Worm (Caenorhabditis elegans) whole organism, L2 larva: ENCODE measurements around the gene sgk-1.

Experiments used
- F13H6.1 ChIP-seq: sonication (generic microtip); optimal IDR thresholded peaks from 2 replicates; lab custom pipeline; 2016; ENCODE audit warnings: missing genetic modification characterization, missing compliant biosample characterization
- R02D3.7 ChIP-seq: fragments of 150-350 bp; optimal IDR thresholded peaks from 2 replicates; lab custom pipeline; 2014; ENCODE audit warnings: missing biosample characterization, missing genetic modification characterization
- Y55F3AM.14 ChIP-seq: fragments of 200-800 bp; sonication (Bioruptor generic); optimal IDR thresholded peaks from 2 replicates; lab custom pipeline; 2018; ENCODE audit warnings: mild to moderate bottlenecking, missing genetic modification characterization, missing compliant biosample characterization
- ZK546.5 ChIP-seq: sonication (generic microtip); optimal IDR thresholded peaks from 2 replicates; lab custom pipeline; 2017; ENCODE audit warnings: missing biosample characterization, missing genetic modification characterization
- alr-1 ChIP-seq: fragments of 150-350 bp; optimal IDR thresholded peaks from 2 replicates; lab custom pipeline; 2014; ENCODE audit warnings: missing biosample characterization, missing genetic modification characterization
- aly-2 ChIP-seq: fragments of 150-350 bp; optimal IDR thresholded peaks from 2 replicates; lab custom pipeline; 2014; ENCODE audit warnings: missing biosample characterization, missing genetic modification characterization
- ama-1 ChIP-seq: fragments of 150-350 bp; optimal IDR thresholded peaks from 2 replicates; lab custom pipeline; 2018; ENCODE audit warnings: inconsistent platforms
- blmp-1 ChIP-seq: sonication (generic microtip); optimal IDR thresholded peaks from 2 replicates; lab custom pipeline; 2017; ENCODE audit warnings: missing genetic modification characterization, mild to moderate bottlenecking, missing compliant biosample characterization, antibody characterized with exemption, moderate library complexity; ENCODE audit not compliant: insufficient read depth
- ceh-16 ChIP-seq: fragments of 150-350 bp; optimal IDR thresholded peaks from 2 replicates; lab custom pipeline; 2014; ENCODE audit warnings: missing biosample characterization, missing genetic modification characterization
- crh-2 ChIP-seq: sonication (generic microtip); optimal IDR thresholded peaks from 2 replicates; lab custom pipeline; 2017; ENCODE audit warnings: missing biosample characterization, missing genetic modification characterization
- dmd-4 ChIP-seq: sonication (generic microtip); optimal IDR thresholded peaks from 2 replicates; lab custom pipeline; 2017; ENCODE audit warnings: missing biosample characterization, missing genetic modification characterization
- egl-27 ChIP-seq: sonication (generic microtip); optimal IDR thresholded peaks from 3 replicates; lab custom pipeline; 2017; ENCODE audit warnings: missing biosample characterization, missing genetic modification reagents, missing genetic modification characterization
- elt-1 ChIP-seq: fragments of 150-350 bp; optimal IDR thresholded peaks from 2 replicates; lab custom pipeline; 2014; ENCODE audit warnings: missing biosample characterization, missing genetic modification characterization
- elt-3 ChIP-seq: sonication (generic microtip); optimal IDR thresholded peaks from 2 replicates; lab custom pipeline; 2017; ENCODE audit warnings: missing biosample characterization, missing genetic modification characterization
- fos-1 ChIP-seq: fragments of 150-350 bp; optimal IDR thresholded peaks from 2 replicates; lab custom pipeline; 2014; ENCODE audit warnings: missing biosample characterization, missing genetic modification characterization
- gmeb-1 ChIP-seq: fragments of 150-350 bp; optimal IDR thresholded peaks from 2 replicates; lab custom pipeline; 2014; ENCODE audit warnings: missing biosample characterization, missing genetic modification characterization
- lin-11 ChIP-seq: fragments of 150-350 bp; sonication (generic microtip); optimal IDR thresholded peaks from 2 replicates; lab custom pipeline; 2014; ENCODE audit warnings: missing biosample characterization, missing genetic modification characterization, inconsistent platforms, mixed read lengths
- lin-13 ChIP-seq: fragments of 150-350 bp; optimal IDR thresholded peaks from 2 replicates; lab custom pipeline; 2014; ENCODE audit warnings: missing biosample characterization, missing genetic modification reagents, missing genetic modification characterization
- lin-39 ChIP-seq: fragments of 150-350 bp; optimal IDR thresholded peaks from 2 replicates; lab custom pipeline; 2014; ENCODE audit warnings: missing biosample characterization, missing genetic modification reagents, missing genetic modification characterization
- lsy-2 ChIP-seq, 2 experiments: fragments of 150-350 bp in 1 of 2; sonication (generic microtip) in 1 of 2; optimal IDR thresholded peaks; 2 replicates each; lab custom pipeline; 2014 to 2017; ENCODE audit warnings: missing biosample characterization in 2 of 2, missing genetic modification characterization in 2 of 2
- mab-5 ChIP-seq: fragments of 150-350 bp; optimal IDR thresholded peaks from 2 replicates; lab custom pipeline; 2014; ENCODE audit warnings: missing biosample characterization, missing genetic modification characterization
- mdl-1 ChIP-seq, 2 experiments: fragments of 150-350 bp in 1 of 2; sonication (generic microtip) in 1 of 2; optimal IDR thresholded peaks; 2 replicates each; lab custom pipeline; 2017; ENCODE audit warnings: missing biosample characterization in 2 of 2, missing genetic modification characterization in 2 of 2
- nhr-10 ChIP-seq: sonication (generic microtip); optimal IDR thresholded peaks from 2 replicates; lab custom pipeline; 2017; ENCODE audit warnings: missing biosample characterization, missing genetic modification characterization
- nhr-11 ChIP-seq: fragments of 150-350 bp; optimal IDR thresholded peaks from 2 replicates; lab custom pipeline; 2014; ENCODE audit warnings: missing biosample characterization, missing genetic modification characterization
- nhr-12 ChIP-seq: fragments of 150-350 bp; optimal IDR thresholded peaks from 2 replicates; lab custom pipeline; 2014; ENCODE audit warnings: missing biosample characterization, missing genetic modification characterization
- nhr-129 ChIP-seq: fragments of 150-350 bp; optimal IDR thresholded peaks from 2 replicates; lab custom pipeline; 2014; ENCODE audit warnings: missing biosample characterization, missing genetic modification characterization
- nhr-21 ChIP-seq: fragments of 150-350 bp; optimal IDR thresholded peaks from 2 replicates; lab custom pipeline; 2014; ENCODE audit warnings: missing biosample characterization, missing genetic modification characterization
- nhr-23 ChIP-seq: fragments of 150-350 bp; optimal IDR thresholded peaks from 2 replicates; lab custom pipeline; 2014; ENCODE audit warnings: missing biosample characterization, missing genetic modification reagents, missing genetic modification characterization
- nhr-237 ChIP-seq: fragments of 150-350 bp; optimal IDR thresholded peaks from 2 replicates; lab custom pipeline; 2014; ENCODE audit warnings: missing biosample characterization, missing genetic modification characterization
- nhr-25 ChIP-seq: fragments of 150-350 bp; sonication (generic microtip); optimal IDR thresholded peaks from 3 replicates; lab custom pipeline; 2014; ENCODE audit warnings: missing biosample characterization, missing genetic modification characterization
- nhr-6 ChIP-seq: fragments of 150-350 bp; optimal IDR thresholded peaks from 2 replicates; lab custom pipeline; 2014; ENCODE audit warnings: missing biosample characterization, missing genetic modification characterization
- nhr-77 ChIP-seq: fragments of 150-350 bp; optimal IDR thresholded peaks from 2 replicates; lab custom pipeline; 2014; ENCODE audit warnings: missing biosample characterization, missing genetic modification characterization
- sem-4 ChIP-seq: fragments of 150-350 bp; optimal IDR thresholded peaks from 2 replicates; lab custom pipeline; 2014; ENCODE audit warnings: missing biosample characterization, missing genetic modification reagents, missing genetic modification characterization
- skn-1 ChIP-seq: sonication (generic microtip); optimal IDR thresholded peaks from 2 replicates; lab custom pipeline; 2017; ENCODE audit warnings: missing biosample characterization, missing genetic modification characterization
- sma-3 ChIP-seq: sonication (generic microtip); optimal IDR thresholded peaks from 2 replicates; lab custom pipeline; 2016; ENCODE audit warnings: missing genetic modification reagents, missing genetic modification characterization, missing compliant biosample characterization
- sma-9 ChIP-seq, 2 experiments: fragments of 150-350 bp in 1 of 2; sonication (generic microtip) in 1 of 2; optimal IDR thresholded peaks; 2 replicates each; lab custom pipeline; 2014 to 2016; ENCODE audit warnings: missing genetic modification characterization in 2 of 2, mild to moderate bottlenecking in 1 of 2, missing biosample characterization in 1 of 2, missing compliant biosample characterization in 1 of 2, missing genetic modification reagents in 1 of 2, moderate library complexity in 1 of 2
- snpc-4 ChIP-seq: fragments of 150-350 bp; optimal IDR thresholded peaks from 2 replicates; lab custom pipeline; 2014; ENCODE audit warnings: missing biosample characterization, missing genetic modification characterization
- unc-39 ChIP-seq: fragments of 150-350 bp; optimal IDR thresholded peaks from 2 replicates; lab custom pipeline; 2014; ENCODE audit warnings: missing biosample characterization, missing genetic modification characterization
- unc-55 ChIP-seq: fragments of 150-350 bp; sonication (generic microtip); optimal IDR thresholded peaks from 3 replicates; lab custom pipeline; 2014; ENCODE audit warnings: missing biosample characterization, missing genetic modification reagents, missing genetic modification characterization
- unc-62 ChIP-seq: fragments of 150-350 bp; optimal IDR thresholded peaks from 2 replicates; lab custom pipeline; 2014; ENCODE audit warnings: missing biosample characterization, missing genetic modification reagents, missing genetic modification characterization
- zag-1 ChIP-seq: fragments of 150-350 bp; optimal IDR thresholded peaks from 2 replicates; lab custom pipeline; 2014; ENCODE audit warnings: missing biosample characterization, missing genetic modification characterization
- ztf-1 ChIP-seq: fragments of 200-800 bp; sonication (Bioruptor generic); conservative IDR thresholded peaks from 2 replicates; pipeline ENCODE4 v1.3.6; 2022; ENCODE audit warnings: missing genetic modification characterization, missing compliant biosample characterization
- ztf-11 ChIP-seq: sonication (generic microtip); optimal IDR thresholded peaks from 2 replicates; lab custom pipeline; 2017; ENCODE audit warnings: missing biosample characterization, missing genetic modification characterization
- ztf-4 ChIP-seq: fragments of 150-350 bp; optimal IDR thresholded peaks from 2 replicates; lab custom pipeline; 2014; ENCODE audit warnings: missing biosample characterization, missing genetic modification characterization

Gene sgk-1

DNA sequence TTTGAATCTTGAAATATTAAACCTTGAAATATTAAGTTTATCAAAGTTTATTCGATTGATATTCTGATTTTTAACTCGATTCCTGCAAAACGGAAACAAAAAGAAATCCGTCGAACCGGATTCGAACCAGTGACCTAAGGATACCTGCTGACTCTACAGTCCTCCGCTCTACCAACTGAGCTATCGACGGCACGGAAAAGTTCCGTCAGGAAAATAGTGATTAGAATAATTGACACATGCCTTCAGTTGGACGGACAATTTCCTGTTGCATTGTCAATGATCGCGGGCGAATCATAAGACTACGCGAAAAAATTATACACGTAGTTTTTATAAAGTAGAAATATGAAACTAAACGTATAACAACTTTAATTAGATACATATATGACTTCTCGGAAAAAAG is 52.8 kb downstream of the sgk-1 start:
- TF ChIP-seq nhr-11 (tag; lab: Kevin White, UChicago) (no peak), ztf-4 (tag; lab: Kevin White, UChicago) (no peak), Y55F3AM.14 (GFP tag; lab: Kevin White, UChicago) (no peak), F13H6.1 (tag; lab: Kevin White, UChicago) (no peak), lin-13 (GFP tag; lab: Kevin White, UChicago) (no peak), aly-2 (tag; lab: Kevin White, UChicago) (no peak), nhr-12 (no peak)

ce11 chrX:16208667-16209066 is 53.3 kb downstream of the sgk-1 start:
- TF ChIP-seq ztf-11: no peak
- TF ChIP-seq lin-11 (tag; lab: Kevin White, UChicago): no peak
- TF ChIP-seq ama-1: no peak
- TF ChIP-seq lin-39 (tag; lab: Kevin White, UChicago): no peak
- TF ChIP-seq nhr-11 (tag; lab: Kevin White, UChicago): no peak
- no peak for TF ChIP-seq zag-1 (tag; lab: Kevin White, UChicago)
- TF ChIP-seq ceh-16 (tag; lab: Kevin White, UChicago): no peak
- no peak for TF ChIP-seq nhr-25 (tag; lab: Kevin White, UChicago)
- TF ChIP-seq F13H6.1 (tag; lab: Kevin White, UChicago): no peak
- TF ChIP-seq gmeb-1: no peak
- TF ChIP-seq crh-2 (tag; lab: Kevin White, UChicago): no peak

DNA sequence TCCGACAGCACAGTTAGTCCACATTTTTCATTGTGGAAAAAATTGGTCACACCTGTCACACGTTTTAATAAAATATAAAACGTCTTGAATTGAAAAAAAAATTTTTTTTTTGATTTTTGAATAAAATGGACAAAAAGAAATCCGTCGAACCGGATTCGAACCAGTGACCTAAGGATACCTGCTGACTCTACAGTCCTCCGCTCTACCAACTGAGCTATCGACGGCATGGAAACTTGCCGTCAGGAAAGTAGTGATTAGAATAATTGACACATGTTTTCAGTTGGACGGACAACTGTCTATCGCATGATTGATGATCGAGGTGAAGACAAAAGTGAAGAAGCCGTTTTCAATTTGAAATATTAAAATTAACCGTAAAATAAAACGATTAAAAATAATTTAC is 53.8 kb downstream of the sgk-1 start:
- TF ChIP-seq nhr-237 (tag; lab: Kevin White, UChicago) (no peak), mdl-1 (tag; optimal IDR thresholded peaks at IDR 0.05; lab: Kevin White, UChicago) (no peak), ama-1 (no peak), ceh-16 (tag; lab: Kevin White, UChicago) (no peak), skn-1 (no peak), sem-4 (tag; lab: Kevin White, UChicago) (no peak), nhr-10 (tag; lab: Kevin White, UChicago) (no peak), elt-1 (tag; lab: Kevin White, UChicago) (no peak), snpc-4 (tag; lab: Kevin White, UChicago) (no peak), R02D3.7 (tag; lab: Kevin White, UChicago) (no peak), alr-1 (tag; lab: Kevin White, UChicago) (no peak), lin-13 (GFP tag; lab: Kevin White, UChicago) (no peak)
- TF ChIP-seq, all 48 proteins: peak for 0

DNA sequence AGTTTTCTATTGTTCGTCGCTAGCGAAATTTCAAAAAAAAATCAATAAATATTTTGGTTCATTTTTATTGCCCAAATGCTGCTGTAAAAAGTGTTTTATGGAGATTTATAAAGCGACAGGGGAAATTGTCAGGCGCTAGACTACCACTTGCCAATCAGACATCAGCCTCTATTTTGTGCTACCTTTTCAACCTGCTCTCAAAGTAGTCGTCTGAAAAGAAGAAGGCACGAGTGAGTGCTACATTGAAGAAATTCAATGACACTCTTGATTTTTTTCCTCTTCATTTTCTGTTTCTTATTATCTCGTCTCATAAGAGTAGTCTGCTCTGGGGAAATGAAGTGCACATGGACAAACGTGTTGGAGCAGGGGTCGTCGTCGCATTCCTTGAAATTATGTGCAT is 56.0 kb downstream of the sgk-1 start:
- peak; percentile 86 for TF ChIP-seq crh-2 (tag; lab: Kevin White, UChicago)
- TF ChIP-seq ZK546.5 (tag; lab: Kevin White, UChicago): no peak
- TF ChIP-seq alr-1 (tag; lab: Kevin White, UChicago): no peak
- TF ChIP-seq nhr-12: no peak
- no peak for TF ChIP-seq nhr-23 (tag; lab: Kevin White, UChicago)
- TF ChIP-seq fos-1 (tag; lab: Kevin White, UChicago): peak; percentile 43
- no peak for TF ChIP-seq unc-39
- peak; percentile 79 for TF ChIP-seq sma-3 (GFP tag; lab: Kevin White, UChicago)
- peak; percentile 49 for TF ChIP-seq nhr-25 (tag; lab: Kevin White, UChicago)
- no peak for TF ChIP-seq blmp-1
- TF ChIP-seq mdl-1 (tag; optimal IDR thresholded peaks at IDR 0.05; lab: Kevin White, UChicago): peak in 1 of 2 experiments; percentile 5
- no peak for TF ChIP-seq unc-62 (GFP tag; lab: Kevin White, UChicago)
- TF ChIP-seq ztf-1 (GFP tag; lab: Robert Waterston, UW): no peak
- peak; percentile 34 for TF ChIP-seq lin-11 (tag; lab: Kevin White, UChicago)
- no peak for TF ChIP-seq skn-1
- TF ChIP-seq elt-3 (tag; lab: Kevin White, UChicago): no peak
- TF ChIP-seq nhr-21 (tag; lab: Kevin White, UChicago): peak; percentile 83
- peak; percentile 95 for TF ChIP-seq unc-55 (GFP tag; lab: Kevin White, UChicago)
- TF ChIP-seq R02D3.7 (tag; lab: Kevin White, UChicago): no peak
- peak; percentile 28 for TF ChIP-seq zag-1 (tag; lab: Kevin White, UChicago)
- TF ChIP-seq nhr-10 (tag; lab: Kevin White, UChicago): peak; percentile 66
- TF ChIP-seq snpc-4 (tag; lab: Kevin White, UChicago): peak; percentile 67
- TF ChIP-seq elt-1 (tag; lab: Kevin White, UChicago): no peak
- peak; percentile 66 for TF ChIP-seq egl-27 (tag; lab: Kevin White, UChicago)
- TF ChIP-seq lin-13 (GFP tag; lab: Kevin White, UChicago): peak; percentile 66
- peak; percentile 36 for TF ChIP-seq mab-5 (tag; lab: Kevin White, UChicago)
- peak; percentile 25 for TF ChIP-seq sma-9 (GFP tag; optimal IDR thresholded peaks at IDR 0.05; lab: Kevin White, UChicago)
- TF ChIP-seq sma-9 (tag; optimal IDR thresholded peaks at IDR 0.05; lab: Kevin White, UChicago): no peak
- TF ChIP-seq ama-1: no peak
- peak; percentile 67 for TF ChIP-seq gmeb-1
- peak; percentile 72 for TF ChIP-seq nhr-77 (tag; lab: Kevin White, UChicago)
- peak; percentile 77 for TF ChIP-seq nhr-6 (tag; lab: Kevin White, UChicago)
- TF ChIP-seq aly-2 (tag; lab: Kevin White, UChicago): no peak
- TF ChIP-seq lin-39 (tag; lab: Kevin White, UChicago): peak; percentile 5
- TF ChIP-seq dmd-4 (tag; lab: Kevin White, UChicago): no peak
- no peak for TF ChIP-seq nhr-237 (tag; lab: Kevin White, UChicago)
- TF ChIP-seq lsy-2 (tag; optimal IDR thresholded peaks at IDR 0.05; lab: Kevin White, UChicago): peak; percentile 69 to 75
- peak; percentile 27 for TF ChIP-seq sem-4 (tag; lab: Kevin White, UChicago)
- peak; percentile 80 for TF ChIP-seq nhr-129 (tag; lab: Kevin White, UChicago)
